Worm (Caenorhabditis elegans) whole organism, L3 larva: ENCODE data around the gene pnc-1.

Source experiments
- ZK546.5 ChIP-seq: sonication (generic microtip); optimal IDR thresholded peaks from 2 replicates; lab custom pipeline; 2017; ENCODE audit warnings: missing biosample characterization, missing genetic modification characterization
- ama-1 ChIP-seq: fragments of 150-350 bp; optimal IDR thresholded peaks from 2 replicates; lab custom pipeline; 2018
- ceh-28 ChIP-seq: fragments of 150-350 bp; optimal IDR thresholded peaks from 2 replicates; lab custom pipeline; 2014; ENCODE audit warnings: missing biosample characterization, missing genetic modification reagents, missing genetic modification characterization
- ceh-82 ChIP-seq: fragments of 150-350 bp; optimal IDR thresholded peaks from 2 replicates; lab custom pipeline; 2014; ENCODE audit warnings: missing biosample characterization, missing genetic modification characterization
- daf-12 ChIP-seq: fragments of 150-350 bp; optimal IDR thresholded peaks from 2 replicates; lab custom pipeline; 2014; ENCODE audit warnings: missing biosample characterization, missing genetic modification reagents, missing genetic modification characterization
- egl-5 ChIP-seq: fragments of 150-350 bp; optimal IDR thresholded peaks from 2 replicates; lab custom pipeline; 2017; ENCODE audit warnings: missing biosample characterization, missing genetic modification reagents, missing genetic modification characterization, inconsistent platforms
- elt-2 ChIP-seq: sonication (generic microtip); optimal IDR thresholded peaks from 2 replicates; lab custom pipeline; 2016; ENCODE audit warnings: missing genetic modification reagents, mild to moderate bottlenecking, missing genetic modification characterization, missing compliant biosample characterization
- elt-3 ChIP-seq, 3 experiments: fragments of 150-350 bp in 1 of 3; sonication (generic microtip) in 2 of 3; optimal IDR thresholded peaks; 2 replicates in 2 of 3; 4 replicates in 1 of 3; lab custom pipeline; 2014 to 2017; ENCODE audit warnings: missing biosample characterization in 3 of 3, missing genetic modification characterization in 3 of 3
- eor-1 ChIP-seq, 2 experiments: fragments of 150-350 bp; optimal IDR thresholded peaks; 2 replicates each; lab custom pipeline; 2014 to 2018; ENCODE audit warnings: missing biosample characterization in 2 of 2, missing genetic modification characterization in 2 of 2
- fkh-10 ChIP-seq: sonication (generic microtip); optimal IDR thresholded peaks from 2 replicates; lab custom pipeline; 2017; ENCODE audit warnings: missing biosample characterization, missing genetic modification reagents, missing genetic modification characterization
- fkh-2 ChIP-seq: fragments of 150-350 bp; optimal IDR thresholded peaks from 2 replicates; lab custom pipeline; 2014; ENCODE audit warnings: missing biosample characterization, missing genetic modification reagents, missing genetic modification characterization
- fos-1 ChIP-seq: fragments of 150-350 bp; optimal IDR thresholded peaks from 2 replicates; lab custom pipeline; 2014; ENCODE audit warnings: missing biosample characterization, missing genetic modification characterization
- hmg-11 ChIP-seq: sonication (generic microtip); optimal IDR thresholded peaks from 2 replicates; lab custom pipeline; 2016; ENCODE audit warnings: missing genetic modification characterization, missing compliant biosample characterization
- jun-1 ChIP-seq: fragments of 150-350 bp; optimal IDR thresholded peaks from 2 replicates; lab custom pipeline; 2014; ENCODE audit warnings: missing biosample characterization, missing genetic modification reagents, missing genetic modification characterization
- lin-15B ChIP-seq: fragments of 150-350 bp; optimal IDR thresholded peaks from 2 replicates; lab custom pipeline; 2014; ENCODE audit warnings: missing biosample characterization, missing genetic modification characterization
- lin-39 ChIP-seq: fragments of 150-350 bp; optimal IDR thresholded peaks from 2 replicates; lab custom pipeline; 2018; ENCODE audit warnings: missing biosample characterization, missing genetic modification reagents, missing genetic modification characterization
- lsy-12 ChIP-seq: sonication (generic microtip); optimal IDR thresholded peaks from 2 replicates; lab custom pipeline; 2016; ENCODE audit warnings: mild to moderate bottlenecking, missing genetic modification characterization, missing compliant biosample characterization
- mdl-1 ChIP-seq: fragments of 150-350 bp; optimal IDR thresholded peaks from 2 replicates; lab custom pipeline; 2014; ENCODE audit warnings: missing biosample characterization, missing genetic modification characterization
- mml-1 ChIP-seq: fragments of 150-350 bp; sonication (generic microtip); optimal IDR thresholded peaks from 3 replicates; lab custom pipeline; 2014; ENCODE audit warnings: missing biosample characterization, missing genetic modification characterization
- nfya-1 ChIP-seq: sonication (generic microtip); optimal IDR thresholded peaks from 2 replicates; lab custom pipeline; 2017; ENCODE audit warnings: missing genetic modification characterization, mild to moderate bottlenecking, missing compliant biosample characterization, antibody characterized with exemption, moderate library complexity; ENCODE audit not compliant: insufficient read depth
- nhr-11 ChIP-seq: fragments of 150-350 bp; optimal IDR thresholded peaks from 2 replicates; lab custom pipeline; 2014; ENCODE audit warnings: missing biosample characterization, missing genetic modification characterization
- nhr-12 ChIP-seq: fragments of 150-350 bp; optimal IDR thresholded peaks from 2 replicates; lab custom pipeline; 2014; ENCODE audit warnings: missing biosample characterization, missing genetic modification characterization
- nhr-237 ChIP-seq: fragments of 150-350 bp; optimal IDR thresholded peaks from 2 replicates; lab custom pipeline; 2014; ENCODE audit warnings: missing biosample characterization, missing genetic modification characterization
- nhr-43 ChIP-seq: sonication (generic microtip); optimal IDR thresholded peaks from 2 replicates; lab custom pipeline; 2016; ENCODE audit warnings: mild to moderate bottlenecking, missing genetic modification characterization, missing compliant biosample characterization; ENCODE audit not compliant: poor library complexity, severe bottlenecking
- nhr-76 ChIP-seq: fragments of 150-350 bp; sonication (generic microtip); optimal IDR thresholded peaks from 5 replicates; lab custom pipeline; 2014; ENCODE audit warnings: missing biosample characterization, missing genetic modification characterization
- nhr-77 ChIP-seq: fragments of 150-350 bp; optimal IDR thresholded peaks from 2 replicates; lab custom pipeline; 2014; ENCODE audit warnings: missing biosample characterization, missing genetic modification characterization
- pha-4 ChIP-seq: fragments of 150-350 bp; optimal IDR thresholded peaks from 2 replicates; lab custom pipeline; 2014; ENCODE audit warnings: missing biosample characterization, missing genetic modification reagents, missing genetic modification characterization
- sea-2 ChIP-seq: fragments of 150-350 bp; sonication (generic microtip); optimal IDR thresholded peaks from 4 replicates; lab custom pipeline; 2014; ENCODE audit warnings: missing biosample characterization, missing genetic modification reagents, missing genetic modification characterization
- skn-1 ChIP-seq: fragments of 150-350 bp; optimal IDR thresholded peaks from 2 replicates; lab custom pipeline; 2014; ENCODE audit warnings: missing biosample characterization, missing genetic modification characterization
- tbx-2 ChIP-seq: sonication (generic microtip); optimal IDR thresholded peaks from 2 replicates; lab custom pipeline; 2016; ENCODE audit warnings: mild to moderate bottlenecking, missing genetic modification characterization, missing compliant biosample characterization
- zag-1 ChIP-seq: fragments of 150-350 bp; optimal IDR thresholded peaks from 2 replicates; lab custom pipeline; 2014; ENCODE audit warnings: missing biosample characterization, missing genetic modification characterization
- ztf-11 ChIP-seq: fragments of 150-350 bp; optimal IDR thresholded peaks from 2 replicates; lab custom pipeline; 2014; ENCODE audit warnings: missing biosample characterization, missing genetic modification characterization
- ztf-4 ChIP-seq: fragments of 150-350 bp; optimal IDR thresholded peaks from 2 replicates; lab custom pipeline; 2014; ENCODE audit warnings: missing biosample characterization, missing genetic modification characterization

The pnc-1 gene

ce11 chrIV:172990-173389 lies 11.3 kb upstream of the pnc-1 start:
- TF ChIP-seq zag-1 (tag; lab: Kevin White, UChicago) (no peak), nhr-11 (tag; lab: Kevin White, UChicago) (no peak), skn-1 (tag; lab: Kevin White, UChicago) (no peak), nhr-77 (no peak), lsy-12 (tag; lab: Kevin White, UChicago) (no peak), fos-1 (tag; lab: Kevin White, UChicago) (no peak)

DNA sequence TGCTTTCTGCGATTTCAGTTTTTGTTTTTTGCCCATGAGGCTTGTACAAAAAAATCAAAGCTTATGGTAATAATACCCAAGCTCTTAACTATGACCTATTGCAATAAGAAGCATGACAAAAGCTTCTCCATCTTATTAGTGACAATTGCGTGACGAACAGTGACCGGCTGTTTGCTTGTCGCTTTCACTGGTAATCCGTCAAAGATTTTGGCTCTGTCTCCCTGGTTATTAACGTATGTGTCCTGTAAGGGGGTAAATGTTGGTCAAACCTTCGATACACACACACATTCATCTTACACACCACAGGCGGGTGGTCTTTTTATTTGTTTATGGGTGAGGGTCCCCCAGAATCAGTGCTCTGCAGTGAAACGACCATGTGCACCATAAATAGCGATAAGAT lies 10.2 kb upstream of the pnc-1 start:
- TF ChIP-seq pha-4 (tag; lab: Kevin White, UChicago): no peak

DNA sequence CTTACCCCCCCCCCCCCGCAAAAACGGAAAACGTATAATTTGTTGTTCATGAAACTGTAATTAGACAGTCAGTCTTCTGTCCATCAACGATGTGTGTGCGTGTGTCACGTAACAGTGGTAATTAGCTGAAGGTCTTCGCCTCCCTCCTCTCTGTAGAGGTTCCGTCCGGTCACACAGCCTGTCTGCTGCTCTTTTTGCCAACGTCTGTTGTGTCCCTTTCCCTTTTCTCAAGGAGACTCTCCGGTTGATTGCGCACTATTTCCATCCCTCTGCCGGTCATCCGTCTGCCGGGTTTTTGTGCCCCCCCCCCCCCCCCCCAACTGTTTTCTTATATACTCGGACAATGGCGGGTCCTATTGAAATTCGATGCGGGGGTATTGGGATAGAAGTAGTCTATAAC lies 8.6 kb upstream of the pnc-1 start:
- TF ChIP-seq lin-15B (tag; lab: Kevin White, UChicago) (no peak), ztf-4 (tag; lab: Kevin White, UChicago) (no peak), elt-2 (tag; lab: Kevin White, UChicago) (no peak), mdl-1 (no peak), tbx-2 (tag; lab: Kevin White, UChicago) (no peak), fos-1 (tag; lab: Kevin White, UChicago) (no peak), skn-1 (tag; lab: Kevin White, UChicago) (no peak), pha-4 (tag; lab: Kevin White, UChicago) (no peak), nhr-12 (tag; lab: Kevin White, UChicago) (no peak)

DNA sequence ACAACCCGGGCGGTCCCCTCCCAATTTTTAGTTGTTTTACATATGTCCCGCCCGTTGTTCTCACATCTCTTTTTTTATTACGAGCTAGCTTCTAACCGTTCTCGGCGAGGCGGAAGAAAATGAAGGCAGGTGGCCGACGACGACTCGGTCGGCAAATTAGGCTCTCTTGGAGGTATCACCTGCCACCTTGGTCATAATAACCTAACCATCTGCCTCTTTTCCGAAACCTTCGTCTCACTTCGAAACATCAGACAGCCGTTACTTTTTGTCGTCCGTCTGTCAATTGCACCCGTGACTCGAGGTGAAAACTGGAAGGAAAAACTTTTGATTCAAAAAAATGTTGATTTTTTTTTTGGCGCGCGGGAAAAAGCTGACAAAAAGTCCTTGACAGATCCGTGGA lies 6.8 kb upstream of the pnc-1 start:
- TF ChIP-seq jun-1 (tag; lab: Kevin White, UChicago): no peak
- no peak for TF ChIP-seq elt-2 (tag; lab: Kevin White, UChicago)
- no peak for TF ChIP-seq nhr-12 (tag; lab: Kevin White, UChicago)
- no peak for TF ChIP-seq fkh-2 (tag; lab: Kevin White, UChicago)
- TF ChIP-seq lin-39 (tag; lab: Kevin White, UChicago): no peak
- no peak for TF ChIP-seq fkh-10 (GFP tag; lab: Kevin White, UChicago)

- TF ChIP-seq nhr-237 (tag; lab: Kevin White, UChicago) (no peak), pha-4 (tag; lab: Kevin White, UChicago) (no peak), nfya-1 (tag; lab: Kevin White, UChicago) (no peak), zag-1 (tag; lab: Kevin White, UChicago) (no peak), mml-1 (no peak), ztf-11 (tag; lab: Kevin White, UChicago) (no peak)
- TF ChIP-seq, all 47 proteins: peak for 0
Observed at ce11 chrIV:178696-179095, 5.6 kb upstream of the pnc-1 start, which contains the start of gene tcl-2. TSS of gene tcl-2 (plus strand) at chrIV:179083.

ce11 chrIV:179700-180099 lies 4.6 kb upstream of the pnc-1 start:
- no peak for TF ChIP-seq nhr-43
- TF ChIP-seq elt-3 (tag; optimal IDR thresholded peaks at IDR 0.05; lab: Kevin White, UChicago): no peak
- TF ChIP-seq jun-1 (tag; lab: Kevin White, UChicago): no peak
- no peak for TF ChIP-seq zag-1 (tag; lab: Kevin White, UChicago)
- TF ChIP-seq ceh-82 (tag; lab: Kevin White, UChicago): no peak
- TF ChIP-seq egl-5 (tag; lab: Kevin White, UChicago): no peak
- no peak for TF ChIP-seq daf-12 (tag; lab: Kevin White, UChicago)
- TF ChIP-seq nhr-76 (tag; lab: Kevin White, UChicago): no peak
- TF ChIP-seq pha-4 (tag; lab: Kevin White, UChicago): no peak
- no peak for TF ChIP-seq hmg-11 (tag; lab: Kevin White, UChicago)
- no peak for TF ChIP-seq eor-1 (tag; optimal IDR thresholded peaks at IDR 0.05; lab: Kevin White, UChicago)
- no peak for TF ChIP-seq nhr-12 (tag; lab: Kevin White, UChicago)
- TF ChIP-seq ama-1 (lab: Kevin White, UChicago): no peak
- TF ChIP-seq fkh-10 (GFP tag; lab: Kevin White, UChicago): no peak
- TF ChIP-seq mml-1: no peak
- no peak for TF ChIP-seq ceh-28
- no peak for TF ChIP-seq sea-2 (GFP tag; lab: Kevin White, UChicago)
- TF ChIP-seq ZK546.5 (tag; lab: Kevin White, UChicago): no peak
